Worm (Caenorhabditis elegans) whole organism, mixed stage, embryonic: ENCODE results near the gene jmjd-5.

ENCODE experiments used
- M03D4.4 ChIP-seq: sonication (generic microtip); optimal IDR thresholded peaks from 2 replicates; lab custom pipeline; 2017; ENCODE audit warnings: mild to moderate bottlenecking, missing genetic modification characterization, missing compliant biosample characterization
- bed-3 ChIP-seq: fragments of 200-800 bp; sonication (Bioruptor generic); optimal IDR thresholded peaks from 3 replicates; lab custom pipeline; 2018; ENCODE audit warnings: mild to moderate bottlenecking, missing genetic modification characterization, moderate library complexity, missing compliant biosample characterization
- blmp-1 ChIP-seq: fragments of 150-350 bp; optimal IDR thresholded peaks from 2 replicates; lab custom pipeline; 2014; ENCODE audit warnings: missing biosample characterization, missing genetic modification characterization
- ceh-39 ChIP-seq: fragments of 150-350 bp; optimal IDR thresholded peaks from 2 replicates; lab custom pipeline; 2014; ENCODE audit warnings: missing biosample characterization, missing genetic modification characterization
- ceh-43 ChIP-seq: fragments of 200-800 bp; sonication (Bioruptor generic); optimal IDR thresholded peaks from 2 replicates; lab custom pipeline; 2018; ENCODE audit warnings: mild to moderate bottlenecking, missing genetic modification characterization, moderate library complexity, missing compliant biosample characterization
- ceh-83 ChIP-seq: fragments of 200-800 bp; sonication (Bioruptor generic); optimal IDR thresholded peaks from 2 replicates; lab custom pipeline; 2018; ENCODE audit warnings: mild to moderate bottlenecking, missing genetic modification characterization, missing compliant biosample characterization
- ces-1 ChIP-seq: fragments of 150-350 bp; optimal IDR thresholded peaks from 2 replicates; lab custom pipeline; 2014; ENCODE audit warnings: missing biosample characterization, missing genetic modification reagents, missing genetic modification characterization
- cnd-1 ChIP-seq: fragments of 200-800 bp; sonication (Bioruptor generic); optimal IDR thresholded peaks from 2 replicates; lab custom pipeline; 2018; ENCODE audit warnings: mild to moderate bottlenecking, missing genetic modification characterization, missing compliant biosample characterization
- drap-1 ChIP-seq: fragments of 200-800 bp; sonication (Bioruptor generic); optimal IDR thresholded peaks from 3 replicates; lab custom pipeline; 2018; ENCODE audit warnings: mild to moderate bottlenecking, missing genetic modification characterization, missing compliant biosample characterization
- elt-1 ChIP-seq: sonication (generic microtip); optimal IDR thresholded peaks from 2 replicates; lab custom pipeline; 2017; ENCODE audit warnings: missing genetic modification characterization, mild to moderate bottlenecking, missing compliant biosample characterization, antibody characterized with exemption, moderate library complexity, borderline replicate concordance; ENCODE audit not compliant: insufficient read depth
- elt-3 ChIP-seq: fragments of 150-350 bp; optimal IDR thresholded peaks from 2 replicates; lab custom pipeline; 2014; ENCODE audit warnings: missing biosample characterization, missing genetic modification characterization
- flh-1 ChIP-seq: fragments of 200-800 bp; sonication (Bioruptor generic); optimal IDR thresholded peaks from 2 replicates; lab custom pipeline; 2018; ENCODE audit warnings: mild to moderate bottlenecking, missing genetic modification characterization, moderate library complexity, missing compliant biosample characterization
- ham-2 ChIP-seq: fragments of 200-800 bp; sonication (Bioruptor generic); optimal IDR thresholded peaks from 2 replicates; lab custom pipeline; 2018; ENCODE audit warnings: mild to moderate bottlenecking, missing genetic modification characterization, missing compliant biosample characterization
- hlh-1 ChIP-seq: fragments of 150-350 bp; optimal IDR thresholded peaks from 2 replicates; lab custom pipeline; 2014; ENCODE audit warnings: missing biosample characterization, missing genetic modification reagents, missing genetic modification characterization
- lin-13 ChIP-seq: fragments of 150-350 bp; optimal IDR thresholded peaks from 2 replicates; lab custom pipeline; 2014; ENCODE audit warnings: missing biosample characterization, missing genetic modification characterization
- lin-32 ChIP-seq: fragments of 200-800 bp; sonication (Bioruptor generic); optimal IDR thresholded peaks from 2 replicates; lab custom pipeline; 2018; ENCODE audit warnings: mild to moderate bottlenecking, missing genetic modification characterization, missing compliant biosample characterization
- lsy-2 ChIP-seq: fragments of 150-350 bp; optimal IDR thresholded peaks from 2 replicates; lab custom pipeline; 2014; ENCODE audit warnings: missing biosample characterization, missing genetic modification characterization
- mep-1 ChIP-seq: fragments of 150-350 bp; optimal IDR thresholded peaks from 2 replicates; lab custom pipeline; 2017; ENCODE audit warnings: missing biosample characterization, missing genetic modification reagents, missing genetic modification characterization, inconsistent platforms
- mls-2 ChIP-seq: sonication (generic microtip); optimal IDR thresholded peaks from 2 replicates; lab custom pipeline; 2016; ENCODE audit warnings: mild to moderate bottlenecking, missing genetic modification characterization, moderate library complexity, missing compliant biosample characterization
- nhr-12 ChIP-seq: fragments of 150-350 bp; optimal IDR thresholded peaks from 2 replicates; lab custom pipeline; 2014; ENCODE audit warnings: missing biosample characterization, missing genetic modification characterization
- nhr-2 ChIP-seq: fragments of 150-350 bp; optimal IDR thresholded peaks from 2 replicates; lab custom pipeline; 2014; ENCODE audit warnings: missing biosample characterization, missing genetic modification characterization
- nhr-237 ChIP-seq: fragments of 150-350 bp; optimal IDR thresholded peaks from 2 replicates; lab custom pipeline; 2014; ENCODE audit warnings: missing biosample characterization, missing genetic modification characterization
- nhr-28 ChIP-seq: fragments of 150-350 bp; optimal IDR thresholded peaks from 2 replicates; lab custom pipeline; 2014; ENCODE audit warnings: missing biosample characterization, missing genetic modification characterization
- nhr-76 ChIP-seq: sonication (generic microtip); optimal IDR thresholded peaks from 2 replicates; lab custom pipeline; 2017; ENCODE audit warnings: missing biosample characterization, missing genetic modification characterization
- pha-4 ChIP-seq: fragments of 150-350 bp; optimal IDR thresholded peaks from 2 replicates; lab custom pipeline; 2018; ENCODE audit warnings: missing biosample characterization, missing genetic modification reagents, missing genetic modification characterization
- sem-2 ChIP-seq: fragments of 200-800 bp; sonication (Bioruptor generic); optimal IDR thresholded peaks from 2 replicates; lab custom pipeline; 2018; ENCODE audit warnings: mild to moderate bottlenecking, missing genetic modification characterization, missing compliant biosample characterization
- snpc-4 ChIP-seq: fragments of 150-350 bp; optimal IDR thresholded peaks from 2 replicates; lab custom pipeline; 2014; ENCODE audit warnings: missing biosample characterization, missing genetic modification characterization
- sptf-1 ChIP-seq: sonication (generic microtip); optimal IDR thresholded peaks from 2 replicates; lab custom pipeline; 2017; ENCODE audit warnings: mild to moderate bottlenecking, missing genetic modification characterization, moderate library complexity, missing compliant biosample characterization
- tbx-8 ChIP-seq: fragments of 200-800 bp; sonication (Bioruptor generic); optimal IDR thresholded peaks from 2 replicates; lab custom pipeline; 2018; ENCODE audit warnings: mild to moderate bottlenecking, missing genetic modification characterization, moderate library complexity, missing compliant biosample characterization
- unc-120 ChIP-seq: sonication (generic microtip); optimal IDR thresholded peaks from 2 replicates; lab custom pipeline; 2017; ENCODE audit warnings: missing genetic modification characterization, missing compliant biosample characterization; ENCODE audit not compliant: poor library complexity, severe bottlenecking
- unc-39 ChIP-seq: fragments of 150-350 bp; optimal IDR thresholded peaks from 2 replicates; lab custom pipeline; 2014; ENCODE audit warnings: missing biosample characterization, missing genetic modification characterization
- unc-62 ChIP-seq: fragments of 150-350 bp; optimal IDR thresholded peaks from 2 replicates; lab custom pipeline; 2014; ENCODE audit warnings: missing biosample characterization, missing genetic modification reagents, missing genetic modification characterization
- zip-8 ChIP-seq: fragments of 150-350 bp; optimal IDR thresholded peaks from 2 replicates; lab custom pipeline; 2014; ENCODE audit warnings: missing biosample characterization, missing genetic modification characterization
- ztf-11 ChIP-seq: fragments of 150-350 bp; optimal IDR thresholded peaks from 2 replicates; lab custom pipeline; 2014; ENCODE audit warnings: missing biosample characterization, missing genetic modification characterization

Gene jmjd-5

DNA sequence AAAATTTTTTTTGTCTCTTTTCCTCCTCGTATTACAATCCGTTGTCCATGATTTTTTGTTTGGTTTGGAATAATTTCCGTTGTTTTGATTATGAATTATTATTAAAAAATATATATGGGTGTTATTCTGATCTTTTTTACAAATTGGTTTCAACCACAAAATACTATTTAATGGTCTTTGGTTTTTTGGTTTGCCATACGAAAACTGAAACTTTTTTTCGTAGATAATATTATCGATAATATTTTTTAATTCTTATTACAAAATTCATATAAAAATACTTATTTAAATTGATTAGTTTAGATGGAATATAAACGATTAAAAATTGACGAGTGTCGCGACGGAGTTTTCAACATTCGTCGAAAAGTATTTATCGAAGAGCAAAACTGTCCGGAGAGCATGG lies at the start of gene jmjd-5:
Gene jmjd-5 (plus strand): TSS at position 301 of the 400 bp plus-strand sequence.
- TF ChIP-seq ceh-39 (no peak), nhr-237 (no peak), ceh-83 (GFP tag; lab: Kevin White, UChicago) (no peak), unc-39 (tag; lab: Kevin White, UChicago) (no peak), nhr-12 (tag; lab: Kevin White, UChicago) (no peak), ztf-11 (tag; lab: Kevin White, UChicago) (no peak), mls-2 (tag; lab: Kevin White, UChicago) (no peak), sem-2 (GFP tag; lab: Kevin White, UChicago) (no peak), blmp-1 (tag; lab: Kevin White, UChicago) (no peak), snpc-4 (tag; lab: Kevin White, UChicago) (no peak), ces-1 (GFP tag; lab: Kevin White, UChicago) (no peak), lin-32 (GFP tag; lab: Kevin White, UChicago) (no peak), nhr-2 (tag; lab: Kevin White, UChicago) (no peak), tbx-8 (GFP tag; lab: Kevin White, UChicago) (no peak), flh-1 (GFP tag; lab: Kevin White, UChicago) (no peak), hlh-1 (tag; lab: Kevin White, UChicago) (no peak), nhr-76 (tag; lab: Kevin White, UChicago) (no peak), sptf-1 (tag; lab: Kevin White, UChicago) (no peak)
- TF ChIP-seq, all 35 proteins: peak for 0

ce11 chrV:11078104-11078724 lies 49.1 kb upstream of the jmjd-5 start, which contains the start of gene act-2:
act-2 (minus strand) TSS chrV:11078154.
- no peak for TF ChIP-seq bed-3 (GFP tag; lab: Kevin White, UChicago)
- TF ChIP-seq ceh-39, result peak; percentile 74
- TF ChIP-seq cnd-1, result peak; percentile 49
- TF ChIP-seq ces-1 (GFP tag; lab: Kevin White, UChicago), result peak; percentile 69
- TF ChIP-seq elt-3 (tag; lab: Kevin White, UChicago), result no peak
- no peak for TF ChIP-seq sptf-1 (tag; lab: Kevin White, UChicago)
- peak; percentile 19 for TF ChIP-seq nhr-237
- TF ChIP-seq elt-1 (tag; lab: Kevin White, UChicago), result no peak
- no peak for TF ChIP-seq lin-32 (GFP tag; lab: Kevin White, UChicago)
- TF ChIP-seq ceh-83 (GFP tag; lab: Kevin White, UChicago), result no peak
- peak; percentile 46 for TF ChIP-seq unc-120 (tag; lab: Kevin White, UChicago)
- no peak for TF ChIP-seq blmp-1 (tag; lab: Kevin White, UChicago)
- TF ChIP-seq pha-4, result peak; percentile 76
- peak; percentile 67 for TF ChIP-seq lin-13
- TF ChIP-seq nhr-76 (tag; lab: Kevin White, UChicago), result no peak
- no peak for TF ChIP-seq nhr-28 (tag; lab: Kevin White, UChicago)
- no peak for TF ChIP-seq drap-1
- TF ChIP-seq lsy-2, result peak; percentile 64
- TF ChIP-seq ham-2 (GFP tag; lab: Kevin White, UChicago), result no peak
- TF ChIP-seq mls-2 (tag; lab: Kevin White, UChicago), result no peak
- TF ChIP-seq hlh-1 (tag; lab: Kevin White, UChicago), result no peak
- TF ChIP-seq sem-2 (GFP tag; lab: Kevin White, UChicago), result no peak
- TF ChIP-seq mep-1, result peak; percentile 79

DNA sequence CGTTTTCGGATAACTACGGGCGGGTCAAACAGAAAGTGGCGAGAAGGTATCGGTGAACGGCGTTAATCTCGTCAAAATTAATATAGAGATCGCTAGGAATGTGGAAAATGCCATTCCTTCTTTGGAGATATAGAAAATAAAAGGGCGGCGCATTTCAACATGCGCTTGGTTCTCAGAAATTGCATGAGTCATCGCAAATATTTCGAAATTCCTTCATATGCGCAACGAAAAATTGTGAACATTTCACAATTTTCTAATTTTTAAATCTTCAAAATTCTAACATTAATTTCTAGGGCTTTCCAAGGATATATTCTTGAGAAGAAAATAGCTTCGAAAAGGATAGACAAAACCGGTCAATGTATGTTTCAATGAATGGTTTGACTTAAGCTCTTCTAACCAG lies 48.4 kb upstream of the jmjd-5 start:
- no peak for TF ChIP-seq lin-32 (GFP tag; lab: Kevin White, UChicago)
- no peak for TF ChIP-seq lsy-2
- no peak for TF ChIP-seq sem-2 (GFP tag; lab: Kevin White, UChicago)
- TF ChIP-seq M03D4.4 (tag; lab: Kevin White, UChicago), result no peak
- no peak for TF ChIP-seq blmp-1 (tag; lab: Kevin White, UChicago)
- TF ChIP-seq hlh-1 (tag; lab: Kevin White, UChicago), result no peak

DNA sequence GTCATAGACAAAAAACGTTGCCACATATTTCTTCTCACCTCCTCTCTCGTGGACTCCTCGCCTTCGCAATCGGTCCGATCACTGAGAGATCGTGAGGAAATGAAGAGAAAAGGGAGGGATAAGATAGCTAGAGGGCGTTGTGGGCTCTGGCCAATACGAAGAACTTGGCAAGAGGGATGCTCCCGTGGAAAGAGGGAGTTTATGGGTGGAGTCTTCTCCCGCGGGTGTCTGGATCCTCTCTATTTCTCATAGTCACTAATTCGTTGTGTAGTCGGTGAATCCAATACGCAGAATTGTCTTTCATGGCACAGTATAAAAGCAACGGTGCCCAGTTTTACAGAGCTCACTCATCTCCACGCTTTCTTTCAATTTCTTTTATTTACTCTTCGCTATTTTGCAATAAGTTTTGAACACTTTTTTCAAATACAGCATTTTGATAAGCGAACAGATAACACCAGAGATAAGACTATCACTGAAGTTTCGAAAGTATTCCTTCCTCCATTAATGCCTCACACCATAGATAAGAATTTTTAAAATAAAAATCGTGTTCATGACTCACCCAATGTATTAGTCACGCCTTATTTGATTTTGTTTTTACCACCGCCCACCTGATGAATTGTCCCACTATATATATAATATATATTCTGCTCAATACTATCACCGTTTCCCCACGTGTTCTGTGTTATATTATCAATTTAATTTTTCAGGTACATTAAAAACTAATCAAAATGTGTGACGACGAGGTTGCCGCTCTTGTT lies 46.8 kb upstream of the jmjd-5 start, which contains the start of gene act-1:
Gene act-1 (plus strand): TSS at position 708 of the 758 bp plus-strand sequence.
- TF ChIP-seq M03D4.4 (tag; lab: Kevin White, UChicago) (peak; percentile 43), zip-8 (tag; lab: Kevin White, UChicago) (no peak), unc-62 (GFP tag; lab: Kevin White, UChicago) (peak; percentile 32), hlh-1 (tag; lab: Kevin White, UChicago) (peak; percentile 40), ceh-43 (GFP tag; lab: Kevin White, UChicago) (no peak), unc-120 (tag; lab: Kevin White, UChicago) (peak; percentile 95), pha-4 (no peak), sptf-1 (tag; lab: Kevin White, UChicago) (peak; percentile 21), nhr-28 (tag; lab: Kevin White, UChicago) (no peak)
